Worm (Caenorhabditis elegans): Measurements from ENCODE around the gene Y69H2.17.

Y69H2.17 gene

DNA sequence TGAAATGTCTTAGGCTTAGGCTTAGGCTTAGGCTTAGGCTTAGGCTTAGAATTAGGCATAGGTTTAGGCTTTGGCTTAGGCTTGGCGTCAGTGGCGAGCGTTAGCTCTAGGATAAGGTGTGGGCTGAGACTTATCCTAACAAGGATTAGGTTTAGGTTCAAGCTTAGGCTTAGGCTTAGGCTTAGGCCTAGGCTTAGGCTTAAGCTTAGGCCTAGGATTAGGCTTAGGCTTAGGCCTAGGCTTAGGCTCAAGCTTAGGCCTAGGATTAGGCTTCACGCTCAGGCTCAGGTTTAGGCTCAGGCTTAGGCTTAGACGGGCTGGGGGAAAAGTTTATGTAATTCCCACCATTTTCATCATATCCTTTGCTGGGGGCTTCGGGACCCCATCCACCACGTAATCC is 49.2 kb downstream of the Y69H2.17 start:
- peak; percentile 88 for TF ChIP-seq ceh-36 (tag; optimal IDR thresholded peaks at IDR 0.05)
- TF ChIP-seq B0310.2 (tag; optimal IDR thresholded peaks at IDR 0.05): no peak

DNA sequence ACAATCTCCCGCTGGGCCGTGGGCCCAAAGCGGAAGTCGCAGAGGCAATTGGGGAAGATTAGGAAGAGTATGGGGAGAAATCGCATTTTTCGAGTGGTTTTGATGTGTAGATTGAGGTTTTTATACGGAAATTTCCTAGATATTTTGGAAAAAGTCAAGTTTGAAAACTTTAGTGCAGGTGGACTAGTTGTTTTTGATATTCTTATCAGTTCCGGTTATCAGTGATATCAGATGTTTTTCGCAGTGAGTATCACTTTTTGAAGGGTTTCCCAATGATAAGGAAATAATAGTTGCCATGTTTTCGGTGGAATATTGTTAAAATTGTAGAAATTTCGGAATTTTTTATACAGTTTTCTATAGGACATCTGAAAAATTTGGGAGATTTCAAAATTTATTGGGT is 49.6 kb downstream of the Y69H2.17 start, which contains the start of gene scl-20:
Gene scl-20 (minus strand): TSS at position 101 of the 400 bp plus-strand sequence.
- TF ChIP-seq ets-7 (tag; optimal IDR thresholded peaks at IDR 0.05) (no peak), ceh-36 (tag; optimal IDR thresholded peaks at IDR 0.05) (no peak), B0310.2 (tag; optimal IDR thresholded peaks at IDR 0.05) (no peak), tra-4 (tag; optimal IDR thresholded peaks at IDR 0.05) (no peak), tbx-11 (GFP tag; IDR thresholded peaks at IDR 0.05) (no peak), hnd-1 (tag; optimal IDR thresholded peaks at IDR 0.05) (no peak), tbx-37 (GFP tag; conservative IDR thresholded peaks at IDR 0.05) (no peak), sea-1 (GFP tag; conservative IDR thresholded peaks at IDR 0.05) (no peak), flt-1 (GFP tag; IDR thresholded peaks at IDR 0.05) (no peak), pes-1 (GFP tag; IDR thresholded peaks at IDR 0.05) (no peak), ama-1 (optimal IDR thresholded peaks at IDR 0.05) (no peak), ceh-13 (GFP tag; optimal IDR thresholded peaks at IDR 0.05) (no peak), aly-1 (tag; optimal IDR thresholded peaks at IDR 0.05) (no peak), scrt-1 (GFP tag; IDR thresholded peaks at IDR 0.05) (no peak), hmbx-1 (tag; optimal IDR thresholded peaks at IDR 0.05) (no peak), hmg-4 (GFP tag; optimal IDR thresholded peaks at IDR 0.05) (no peak), F13C5.2 (tag; optimal IDR thresholded peaks at IDR 0.05) (no peak)
